Worm (Caenorhabditis elegans) whole organism, L2 larva: ENCODE measurements around the gene K06H6.1.

Experiments used
- C34F6.9 ChIP-seq: fragments of 150-350 bp; optimal IDR thresholded peaks from 2 replicates; lab custom pipeline; 2014; ENCODE audit warnings: missing biosample characterization, missing genetic modification characterization
- R02D3.7 ChIP-seq: fragments of 150-350 bp; optimal IDR thresholded peaks from 2 replicates; lab custom pipeline; 2014; ENCODE audit warnings: missing biosample characterization, missing genetic modification characterization
- Y55F3AM.14 ChIP-seq: fragments of 200-800 bp; sonication (Bioruptor generic); optimal IDR thresholded peaks from 2 replicates; lab custom pipeline; 2018; ENCODE audit warnings: mild to moderate bottlenecking, missing genetic modification characterization, missing compliant biosample characterization
- alr-1 ChIP-seq: fragments of 150-350 bp; optimal IDR thresholded peaks from 2 replicates; lab custom pipeline; 2014; ENCODE audit warnings: missing biosample characterization, missing genetic modification characterization
- ama-1 ChIP-seq: fragments of 150-350 bp; optimal IDR thresholded peaks from 2 replicates; lab custom pipeline; 2018; ENCODE audit warnings: inconsistent platforms
- blmp-1 ChIP-seq: sonication (generic microtip); optimal IDR thresholded peaks from 2 replicates; lab custom pipeline; 2017; ENCODE audit warnings: missing genetic modification characterization, mild to moderate bottlenecking, missing compliant biosample characterization, antibody characterized with exemption, moderate library complexity; ENCODE audit not compliant: insufficient read depth
- ceh-16 ChIP-seq: fragments of 150-350 bp; optimal IDR thresholded peaks from 2 replicates; lab custom pipeline; 2014; ENCODE audit warnings: missing biosample characterization, missing genetic modification characterization
- ceh-82 ChIP-seq: fragments of 150-350 bp; optimal IDR thresholded peaks from 2 replicates; lab custom pipeline; 2014; ENCODE audit warnings: missing biosample characterization, missing genetic modification characterization
- crh-2 ChIP-seq: sonication (generic microtip); optimal IDR thresholded peaks from 2 replicates; lab custom pipeline; 2017; ENCODE audit warnings: missing biosample characterization, missing genetic modification characterization
- egl-27 ChIP-seq: sonication (generic microtip); optimal IDR thresholded peaks from 3 replicates; lab custom pipeline; 2017; ENCODE audit warnings: missing biosample characterization, missing genetic modification reagents, missing genetic modification characterization
- elt-1 ChIP-seq: fragments of 150-350 bp; optimal IDR thresholded peaks from 2 replicates; lab custom pipeline; 2014; ENCODE audit warnings: missing biosample characterization, missing genetic modification characterization
- fos-1 ChIP-seq: fragments of 150-350 bp; optimal IDR thresholded peaks from 2 replicates; lab custom pipeline; 2014; ENCODE audit warnings: missing biosample characterization, missing genetic modification characterization
- lin-11 ChIP-seq: fragments of 150-350 bp; sonication (generic microtip); optimal IDR thresholded peaks from 2 replicates; lab custom pipeline; 2014; ENCODE audit warnings: missing biosample characterization, missing genetic modification characterization, inconsistent platforms, mixed read lengths
- lin-13 ChIP-seq: fragments of 150-350 bp; optimal IDR thresholded peaks from 2 replicates; lab custom pipeline; 2014; ENCODE audit warnings: missing biosample characterization, missing genetic modification reagents, missing genetic modification characterization
- lin-39 ChIP-seq: fragments of 150-350 bp; optimal IDR thresholded peaks from 2 replicates; lab custom pipeline; 2014; ENCODE audit warnings: missing biosample characterization, missing genetic modification reagents, missing genetic modification characterization
- lsy-2 ChIP-seq, 2 experiments: fragments of 150-350 bp in 1 of 2; sonication (generic microtip) in 1 of 2; optimal IDR thresholded peaks; 2 replicates each; lab custom pipeline; 2014 to 2017; ENCODE audit warnings: missing biosample characterization in 2 of 2, missing genetic modification characterization in 2 of 2
- mbf-1 ChIP-seq: sonication (generic microtip); optimal IDR thresholded peaks from 2 replicates; lab custom pipeline; 2017; ENCODE audit warnings: missing biosample characterization, missing genetic modification characterization
- nhr-11 ChIP-seq: fragments of 150-350 bp; optimal IDR thresholded peaks from 2 replicates; lab custom pipeline; 2014; ENCODE audit warnings: missing biosample characterization, missing genetic modification characterization
- nhr-129 ChIP-seq: fragments of 150-350 bp; optimal IDR thresholded peaks from 2 replicates; lab custom pipeline; 2014; ENCODE audit warnings: missing biosample characterization, missing genetic modification characterization
- nhr-21 ChIP-seq: fragments of 150-350 bp; optimal IDR thresholded peaks from 2 replicates; lab custom pipeline; 2014; ENCODE audit warnings: missing biosample characterization, missing genetic modification characterization
- nhr-237 ChIP-seq: fragments of 150-350 bp; optimal IDR thresholded peaks from 2 replicates; lab custom pipeline; 2014; ENCODE audit warnings: missing biosample characterization, missing genetic modification characterization
- nhr-25 ChIP-seq: fragments of 150-350 bp; sonication (generic microtip); optimal IDR thresholded peaks from 3 replicates; lab custom pipeline; 2014; ENCODE audit warnings: missing biosample characterization, missing genetic modification characterization
- nhr-6 ChIP-seq: fragments of 150-350 bp; optimal IDR thresholded peaks from 2 replicates; lab custom pipeline; 2014; ENCODE audit warnings: missing biosample characterization, missing genetic modification characterization
- nhr-77 ChIP-seq: fragments of 150-350 bp; optimal IDR thresholded peaks from 2 replicates; lab custom pipeline; 2014; ENCODE audit warnings: missing biosample characterization, missing genetic modification characterization
- peb-1 ChIP-seq: fragments of 150-350 bp; optimal IDR thresholded peaks from 2 replicates; lab custom pipeline; 2014; ENCODE audit warnings: missing biosample characterization, missing genetic modification characterization
- sem-4 ChIP-seq: fragments of 150-350 bp; optimal IDR thresholded peaks from 2 replicates; lab custom pipeline; 2014; ENCODE audit warnings: missing biosample characterization, missing genetic modification reagents, missing genetic modification characterization
- skn-1 ChIP-seq: sonication (generic microtip); optimal IDR thresholded peaks from 2 replicates; lab custom pipeline; 2017; ENCODE audit warnings: missing biosample characterization, missing genetic modification characterization
- sma-3 ChIP-seq: sonication (generic microtip); optimal IDR thresholded peaks from 2 replicates; lab custom pipeline; 2016; ENCODE audit warnings: missing genetic modification reagents, missing genetic modification characterization, missing compliant biosample characterization
- sma-9 ChIP-seq, 2 experiments: fragments of 150-350 bp in 1 of 2; sonication (generic microtip) in 1 of 2; optimal IDR thresholded peaks; 2 replicates each; lab custom pipeline; 2014 to 2016; ENCODE audit warnings: missing genetic modification characterization in 2 of 2, mild to moderate bottlenecking in 1 of 2, missing biosample characterization in 1 of 2, missing compliant biosample characterization in 1 of 2, missing genetic modification reagents in 1 of 2, moderate library complexity in 1 of 2
- unc-55 ChIP-seq: fragments of 150-350 bp; sonication (generic microtip); optimal IDR thresholded peaks from 3 replicates; lab custom pipeline; 2014; ENCODE audit warnings: missing biosample characterization, missing genetic modification reagents, missing genetic modification characterization
- ztf-1 ChIP-seq: fragments of 200-800 bp; sonication (Bioruptor generic); conservative IDR thresholded peaks from 2 replicates; pipeline ENCODE4 v1.3.6; 2022; ENCODE audit warnings: missing genetic modification characterization, missing compliant biosample characterization
- ztf-11 ChIP-seq: sonication (generic microtip); optimal IDR thresholded peaks from 2 replicates; lab custom pipeline; 2017; ENCODE audit warnings: missing biosample characterization, missing genetic modification characterization
- ztf-4 ChIP-seq: fragments of 150-350 bp; optimal IDR thresholded peaks from 2 replicates; lab custom pipeline; 2014; ENCODE audit warnings: missing biosample characterization, missing genetic modification characterization

Gene K06H6.1

DNA sequence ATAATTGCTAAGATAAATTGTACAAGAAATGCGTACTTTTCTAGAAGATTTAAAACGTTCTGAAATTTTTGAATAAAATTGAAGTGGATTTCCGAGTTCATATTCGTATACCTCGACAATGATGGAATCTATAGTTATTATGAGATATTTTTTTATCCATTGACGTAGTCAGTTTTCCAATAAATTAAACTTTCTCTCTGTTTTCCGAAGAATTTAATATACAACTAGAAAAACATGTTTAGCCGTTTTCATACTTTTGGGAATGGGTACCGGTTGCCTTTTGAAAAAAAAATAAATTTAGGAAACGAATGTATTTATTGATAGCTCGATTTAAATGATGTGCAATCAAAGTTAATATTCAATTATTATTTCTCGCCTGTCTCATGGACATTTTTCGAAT, 20.9 kb downstream of the K06H6.1 start, which contains the start of gene srw-109:
Gene srw-109, minus strand, starts transcription at position 101 of the 400 bp plus-strand sequence.
- no peak for TF ChIP-seq unc-55 (GFP tag; lab: Kevin White, UChicago)
- no peak for TF ChIP-seq R02D3.7 (tag; lab: Kevin White, UChicago)
- no peak for TF ChIP-seq ceh-82
- TF ChIP-seq lin-13 = no peak
- TF ChIP-seq skn-1 (tag; lab: Kevin White, UChicago) = no peak
- no peak for TF ChIP-seq ama-1 (lab: Kevin White, UChicago)
- TF ChIP-seq ztf-4 (tag; lab: Kevin White, UChicago) = no peak
- TF ChIP-seq lsy-2 (tag; optimal IDR thresholded peaks at IDR 0.05; lab: Kevin White, UChicago) = no peak
- no peak for TF ChIP-seq ceh-16 (tag; lab: Kevin White, UChicago)
- no peak for TF ChIP-seq lin-11 (tag; lab: Kevin White, UChicago)
- TF ChIP-seq nhr-11 (tag; lab: Kevin White, UChicago) = no peak
- no peak for TF ChIP-seq nhr-129 (tag; lab: Kevin White, UChicago)
- no peak for TF ChIP-seq lin-39 (tag; lab: Kevin White, UChicago)
- no peak for TF ChIP-seq ztf-1
- no peak for TF ChIP-seq Y55F3AM.14 (GFP tag; lab: Kevin White, UChicago)
- no peak for TF ChIP-seq ztf-11 (tag; lab: Kevin White, UChicago)
- no peak for TF ChIP-seq nhr-77
- TF ChIP-seq sma-3 (GFP tag; lab: Kevin White, UChicago) = no peak
- TF ChIP-seq, all 48 proteins: peak for 0

DNA sequence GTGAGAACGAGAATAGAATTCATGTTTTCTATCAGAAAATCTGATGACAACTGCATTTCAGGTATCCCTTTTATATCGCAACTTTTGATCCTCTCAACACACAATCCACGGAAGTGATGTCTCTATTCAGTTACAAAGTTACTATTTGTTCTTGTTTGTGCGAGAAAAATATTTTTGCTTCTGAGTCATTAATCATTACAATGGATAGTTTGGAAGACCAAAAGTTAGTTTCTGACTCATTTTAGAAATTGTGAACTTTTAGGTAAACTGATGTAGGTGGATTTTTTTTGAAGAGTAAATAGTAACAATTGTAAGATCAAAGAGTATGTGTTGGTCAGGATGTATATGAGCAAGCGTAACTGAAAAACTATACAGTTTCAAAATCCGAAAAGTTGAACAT, 21.8 kb downstream of the K06H6.1 start, which contains the start of gene srlf-36:
Gene srlf-36, minus strand, starts transcription at position 101 of the 400 bp plus-strand sequence.
- TF ChIP-seq nhr-25 (tag; lab: Kevin White, UChicago) = no peak
- no peak for TF ChIP-seq R02D3.7 (tag; lab: Kevin White, UChicago)
- TF ChIP-seq lin-11 (tag; lab: Kevin White, UChicago) = no peak
- TF ChIP-seq sma-3 (GFP tag; lab: Kevin White, UChicago) = no peak
- TF ChIP-seq blmp-1 (tag; lab: Kevin White, UChicago) = no peak
- TF ChIP-seq elt-1 (tag; lab: Kevin White, UChicago) = no peak
- TF ChIP-seq nhr-11 (tag; lab: Kevin White, UChicago) = no peak
- TF ChIP-seq C34F6.9 (tag; lab: Kevin White, UChicago) = no peak
- no peak for TF ChIP-seq sem-4
- TF ChIP-seq mbf-1 = no peak
- TF ChIP-seq alr-1 (tag; lab: Kevin White, UChicago) = no peak
- no peak for TF ChIP-seq lin-39 (tag; lab: Kevin White, UChicago)
- no peak for TF ChIP-seq peb-1
- no peak for TF ChIP-seq nhr-237 (tag; lab: Kevin White, UChicago)
- no peak for TF ChIP-seq fos-1
- TF ChIP-seq egl-27 (tag; lab: Kevin White, UChicago) = no peak
- no peak for TF ChIP-seq nhr-6 (tag; lab: Kevin White, UChicago)
- TF ChIP-seq Y55F3AM.14 (GFP tag; lab: Kevin White, UChicago) = no peak

DNA sequence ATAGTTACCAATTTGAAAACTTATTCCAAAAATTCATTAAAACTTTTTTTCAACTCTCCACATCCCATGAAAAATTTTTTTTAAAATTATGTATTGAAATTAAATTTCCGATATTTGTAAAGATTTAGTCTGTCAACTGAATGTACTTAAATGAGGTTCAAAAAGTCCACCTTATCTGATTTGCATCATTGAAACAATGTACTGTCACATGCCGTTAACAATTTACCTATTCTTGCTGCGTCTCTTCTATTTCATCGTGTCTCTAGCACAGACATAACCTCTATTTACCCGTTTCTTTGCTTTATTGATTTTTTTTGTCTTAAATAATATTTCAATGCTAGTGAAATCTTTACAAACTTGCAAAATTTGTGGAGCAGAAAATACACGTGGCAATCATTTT, 22.3 kb downstream of the K06H6.1 start, which contains the start of gene nhr-90:
Gene nhr-90, plus strand, starts transcription at position 296 of the 400 bp plus-strand sequence.
- no peak for TF ChIP-seq lin-39 (tag; lab: Kevin White, UChicago)
- TF ChIP-seq Y55F3AM.14 (GFP tag; lab: Kevin White, UChicago) = no peak
- TF ChIP-seq egl-27 (tag; lab: Kevin White, UChicago) = no peak
- TF ChIP-seq ztf-4 (tag; lab: Kevin White, UChicago) = no peak
- TF ChIP-seq crh-2 (tag; lab: Kevin White, UChicago) = peak; percentile 29
- TF ChIP-seq nhr-25 (tag; lab: Kevin White, UChicago) = no peak
- TF ChIP-seq mbf-1 = no peak
- no peak for TF ChIP-seq nhr-11 (tag; lab: Kevin White, UChicago)
- TF ChIP-seq blmp-1 (tag; lab: Kevin White, UChicago) = no peak
- no peak for TF ChIP-seq ztf-11 (tag; lab: Kevin White, UChicago)
- peak; percentile 8 for TF ChIP-seq fos-1
- peak; percentile 71 for TF ChIP-seq nhr-129 (tag; lab: Kevin White, UChicago)
- TF ChIP-seq lsy-2 (tag; optimal IDR thresholded peaks at IDR 0.05; lab: Kevin White, UChicago) = no peak
- peak; percentile 57 for TF ChIP-seq sma-9 (GFP tag; optimal IDR thresholded peaks at IDR 0.05; lab: Kevin White, UChicago)
- TF ChIP-seq sma-9 (tag; optimal IDR thresholded peaks at IDR 0.05; lab: Kevin White, UChicago) = no peak
- no peak for TF ChIP-seq nhr-21
- TF ChIP-seq ceh-16 (tag; lab: Kevin White, UChicago) = no peak
- no peak for TF ChIP-seq skn-1 (tag; lab: Kevin White, UChicago)
- TF ChIP-seq, all 48 proteins: peak for 4

DNA sequence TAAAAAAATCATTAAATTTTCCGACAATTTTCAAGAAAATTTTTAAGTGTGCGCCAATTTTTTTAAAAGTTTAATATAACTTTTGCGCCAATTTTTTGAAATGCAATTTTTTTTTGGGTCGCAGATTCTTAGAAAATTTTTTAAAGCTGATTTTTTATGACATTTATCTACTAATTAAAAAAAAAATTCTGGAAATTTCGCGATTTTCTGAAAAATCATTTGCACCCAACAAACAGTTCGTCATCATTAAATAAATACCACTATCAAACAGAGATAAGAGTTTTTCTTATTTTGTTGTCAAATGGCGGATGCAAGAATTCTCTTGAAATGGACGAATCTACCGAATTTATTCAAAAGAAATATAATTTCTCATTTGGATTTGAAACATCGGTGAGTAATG, 27.4 kb downstream of the K06H6.1 start, which contains the start of gene F48G7.13:
Gene F48G7.13, plus strand, starts transcription at position 301 of the 400 bp plus-strand sequence.
- peak; percentile 49 for TF ChIP-seq fos-1
- TF ChIP-seq nhr-6 (tag; lab: Kevin White, UChicago) = no peak
